Worm (Caenorhabditis elegans) whole organism, late embryonic: ENCODE measurements around the gene nekl-4.

Experiments
- dve-1 ChIP-seq: sonication (generic microtip); optimal IDR thresholded peaks from 2 replicates; lab custom pipeline; 2017; ENCODE audit warnings: antibody characterized with exemption, mild to moderate bottlenecking, missing genetic modification characterization, missing compliant biosample characterization
- ets-4 ChIP-seq: sonication (generic microtip); optimal IDR thresholded peaks from 2 replicates; lab custom pipeline; 2016; ENCODE audit warnings: missing genetic modification characterization, missing compliant biosample characterization
- pat-9 ChIP-seq: fragments of 200-800 bp; sonication (Bioruptor generic); optimal IDR thresholded peaks from 2 replicates; lab custom pipeline; 2018; ENCODE audit warnings: mild to moderate bottlenecking, missing genetic modification characterization, moderate library complexity, missing compliant biosample characterization
- ttx-3 ChIP-seq: sonication (generic microtip); optimal IDR thresholded peaks from 2 replicates; lab custom pipeline; 2016; ENCODE audit warnings: missing genetic modification reagents, missing genetic modification characterization, missing compliant biosample characterization
- unc-55 ChIP-seq: sonication (generic microtip); optimal IDR thresholded peaks from 2 replicates; lab custom pipeline; 2017; ENCODE audit warnings: missing biosample characterization, missing genetic modification reagents, missing genetic modification characterization
- unc-86 ChIP-seq: sonication (generic microtip); optimal IDR thresholded peaks from 2 replicates; lab custom pipeline; 2016; ENCODE audit warnings: missing genetic modification characterization, missing compliant biosample characterization

- no peak for TF ChIP-seq ttx-3
- no peak for TF ChIP-seq unc-86
- no peak for TF ChIP-seq dve-1
- no peak for TF ChIP-seq ets-4 (tag; lab: Kevin White, UChicago)
- TF ChIP-seq unc-55 = no peak
- no peak for TF ChIP-seq pat-9
Observed at ce11 chrIII:5469090-5469489, 48.2 kb downstream of the nekl-4 start.
